Worm (Caenorhabditis elegans) whole organism, mixed stage, embryonic: ENCODE results near the gene F59A7.2.

ENCODE experiments used
- M03D4.4 ChIP-seq: sonication (generic microtip); optimal IDR thresholded peaks from 2 replicates; lab custom pipeline; 2017; ENCODE audit warnings: mild to moderate bottlenecking, missing genetic modification characterization, missing compliant biosample characterization
- bed-3 ChIP-seq: fragments of 200-800 bp; sonication (Bioruptor generic); optimal IDR thresholded peaks from 3 replicates; lab custom pipeline; 2018; ENCODE audit warnings: mild to moderate bottlenecking, missing genetic modification characterization, moderate library complexity, missing compliant biosample characterization
- ceh-39 ChIP-seq: fragments of 150-350 bp; optimal IDR thresholded peaks from 2 replicates; lab custom pipeline; 2014; ENCODE audit warnings: missing biosample characterization, missing genetic modification characterization
- ces-1 ChIP-seq: fragments of 150-350 bp; optimal IDR thresholded peaks from 2 replicates; lab custom pipeline; 2014; ENCODE audit warnings: missing biosample characterization, missing genetic modification reagents, missing genetic modification characterization
- cnd-1 ChIP-seq: fragments of 200-800 bp; sonication (Bioruptor generic); optimal IDR thresholded peaks from 2 replicates; lab custom pipeline; 2018; ENCODE audit warnings: mild to moderate bottlenecking, missing genetic modification characterization, missing compliant biosample characterization
- drap-1 ChIP-seq: fragments of 200-800 bp; sonication (Bioruptor generic); optimal IDR thresholded peaks from 3 replicates; lab custom pipeline; 2018; ENCODE audit warnings: mild to moderate bottlenecking, missing genetic modification characterization, missing compliant biosample characterization
- elt-3 ChIP-seq: fragments of 150-350 bp; optimal IDR thresholded peaks from 2 replicates; lab custom pipeline; 2014; ENCODE audit warnings: missing biosample characterization, missing genetic modification characterization
- flh-1 ChIP-seq: fragments of 200-800 bp; sonication (Bioruptor generic); optimal IDR thresholded peaks from 2 replicates; lab custom pipeline; 2018; ENCODE audit warnings: mild to moderate bottlenecking, missing genetic modification characterization, moderate library complexity, missing compliant biosample characterization
- ham-2 ChIP-seq: fragments of 200-800 bp; sonication (Bioruptor generic); optimal IDR thresholded peaks from 2 replicates; lab custom pipeline; 2018; ENCODE audit warnings: mild to moderate bottlenecking, missing genetic modification characterization, missing compliant biosample characterization
- hlh-1 ChIP-seq: fragments of 150-350 bp; optimal IDR thresholded peaks from 2 replicates; lab custom pipeline; 2014; ENCODE audit warnings: missing biosample characterization, missing genetic modification reagents, missing genetic modification characterization
- lin-32 ChIP-seq: fragments of 200-800 bp; sonication (Bioruptor generic); optimal IDR thresholded peaks from 2 replicates; lab custom pipeline; 2018; ENCODE audit warnings: mild to moderate bottlenecking, missing genetic modification characterization, missing compliant biosample characterization
- mab-5 ChIP-seq: fragments of 150-350 bp; optimal IDR thresholded peaks from 2 replicates; lab custom pipeline; 2014; ENCODE audit warnings: missing biosample characterization, missing genetic modification characterization
- mep-1 ChIP-seq: fragments of 150-350 bp; optimal IDR thresholded peaks from 2 replicates; lab custom pipeline; 2017; ENCODE audit warnings: missing biosample characterization, missing genetic modification reagents, missing genetic modification characterization, inconsistent platforms
- mls-2 ChIP-seq: sonication (generic microtip); optimal IDR thresholded peaks from 2 replicates; lab custom pipeline; 2016; ENCODE audit warnings: mild to moderate bottlenecking, missing genetic modification characterization, moderate library complexity, missing compliant biosample characterization
- nhr-2 ChIP-seq: fragments of 150-350 bp; optimal IDR thresholded peaks from 2 replicates; lab custom pipeline; 2014; ENCODE audit warnings: missing biosample characterization, missing genetic modification characterization
- nhr-237 ChIP-seq: fragments of 150-350 bp; optimal IDR thresholded peaks from 2 replicates; lab custom pipeline; 2014; ENCODE audit warnings: missing biosample characterization, missing genetic modification characterization
- nhr-28 ChIP-seq: fragments of 150-350 bp; optimal IDR thresholded peaks from 2 replicates; lab custom pipeline; 2014; ENCODE audit warnings: missing biosample characterization, missing genetic modification characterization
- nhr-76 ChIP-seq: sonication (generic microtip); optimal IDR thresholded peaks from 2 replicates; lab custom pipeline; 2017; ENCODE audit warnings: missing biosample characterization, missing genetic modification characterization
- pha-4 ChIP-seq: fragments of 150-350 bp; optimal IDR thresholded peaks from 2 replicates; lab custom pipeline; 2018; ENCODE audit warnings: missing biosample characterization, missing genetic modification reagents, missing genetic modification characterization
- sem-2 ChIP-seq: fragments of 200-800 bp; sonication (Bioruptor generic); optimal IDR thresholded peaks from 2 replicates; lab custom pipeline; 2018; ENCODE audit warnings: mild to moderate bottlenecking, missing genetic modification characterization, missing compliant biosample characterization
- snpc-4 ChIP-seq: fragments of 150-350 bp; optimal IDR thresholded peaks from 2 replicates; lab custom pipeline; 2014; ENCODE audit warnings: missing biosample characterization, missing genetic modification characterization
- sptf-1 ChIP-seq: sonication (generic microtip); optimal IDR thresholded peaks from 2 replicates; lab custom pipeline; 2017; ENCODE audit warnings: mild to moderate bottlenecking, missing genetic modification characterization, moderate library complexity, missing compliant biosample characterization
- tbx-8 ChIP-seq: fragments of 200-800 bp; sonication (Bioruptor generic); optimal IDR thresholded peaks from 2 replicates; lab custom pipeline; 2018; ENCODE audit warnings: mild to moderate bottlenecking, missing genetic modification characterization, moderate library complexity, missing compliant biosample characterization
- unc-120 ChIP-seq: sonication (generic microtip); optimal IDR thresholded peaks from 2 replicates; lab custom pipeline; 2017; ENCODE audit warnings: missing genetic modification characterization, missing compliant biosample characterization; ENCODE audit not compliant: poor library complexity, severe bottlenecking
- unc-39 ChIP-seq: fragments of 150-350 bp; optimal IDR thresholded peaks from 2 replicates; lab custom pipeline; 2014; ENCODE audit warnings: missing biosample characterization, missing genetic modification characterization
- unc-62 ChIP-seq: fragments of 150-350 bp; optimal IDR thresholded peaks from 2 replicates; lab custom pipeline; 2014; ENCODE audit warnings: missing biosample characterization, missing genetic modification reagents, missing genetic modification characterization
- zip-8 ChIP-seq: fragments of 150-350 bp; optimal IDR thresholded peaks from 2 replicates; lab custom pipeline; 2014; ENCODE audit warnings: missing biosample characterization, missing genetic modification characterization
- ztf-11 ChIP-seq: fragments of 150-350 bp; optimal IDR thresholded peaks from 2 replicates; lab custom pipeline; 2014; ENCODE audit warnings: missing biosample characterization, missing genetic modification characterization

Gene F59A7.2

ce11 chrV:2053509-2053908 is 37.2 kb upstream of the F59A7.2 start, which contains the start of gene comt-5:
comt-5 (minus strand) TSS chrV:2053609.
- TF ChIP-seq tbx-8 (GFP tag; lab: Kevin White, UChicago) (no peak), elt-3 (tag; lab: Kevin White, UChicago) (no peak), M03D4.4 (tag; lab: Kevin White, UChicago) (no peak), unc-39 (tag; lab: Kevin White, UChicago) (no peak), lin-32 (GFP tag; lab: Kevin White, UChicago) (no peak), bed-3 (no peak), unc-62 (GFP tag; lab: Kevin White, UChicago) (no peak)

- TF ChIP-seq flh-1 (GFP tag; lab: Kevin White, UChicago) (no peak), unc-120 (tag; lab: Kevin White, UChicago) (no peak), pha-4 (tag; lab: Kevin White, UChicago) (no peak)
These were observed 35.2 kb upstream of the F59A7.2 start, which contains the start of gene Y40B10A.11 for ce11 chrV:2051507-2051906. Y40B10A.11 (minus strand) TSS chrV:2051607.

ce11 chrV:2050790-2051189 is 34.5 kb upstream of the F59A7.2 start:
- no peak for TF ChIP-seq M03D4.4 (tag; lab: Kevin White, UChicago)
- no peak for TF ChIP-seq ceh-39
- TF ChIP-seq mep-1 (tag; lab: Kevin White, UChicago) = no peak
- no peak for TF ChIP-seq hlh-1 (tag; lab: Kevin White, UChicago)
- TF ChIP-seq mls-2 (tag; lab: Kevin White, UChicago) = no peak
- TF ChIP-seq mab-5 (tag; lab: Kevin White, UChicago) = no peak
- no peak for TF ChIP-seq tbx-8 (GFP tag; lab: Kevin White, UChicago)
- TF ChIP-seq nhr-28 (tag; lab: Kevin White, UChicago) = no peak
- TF ChIP-seq ces-1 (GFP tag; lab: Kevin White, UChicago) = no peak
- TF ChIP-seq snpc-4 (tag; lab: Kevin White, UChicago) = no peak
- TF ChIP-seq ham-2 (GFP tag; lab: Kevin White, UChicago) = no peak
- no peak for TF ChIP-seq lin-32 (GFP tag; lab: Kevin White, UChicago)
- TF ChIP-seq, all 35 proteins: peak for 0

ce11 chrV:2050136-2050535 is 33.8 kb upstream of the F59A7.2 start, which contains the start of gene comt-4:
comt-4 (minus strand) TSS chrV:2050185.
- TF ChIP-seq sptf-1 (tag; lab: Kevin White, UChicago) (no peak), hlh-1 (tag; lab: Kevin White, UChicago) (no peak), ham-2 (GFP tag; lab: Kevin White, UChicago) (no peak)

ce11 chrV:2045956-2046355 is 29.6 kb upstream of the F59A7.2 start, which contains the start of gene Y40B10A.5:
Y40B10A.5 (minus strand) TSS chrV:2046056.
- no peak for TF ChIP-seq bed-3
- no peak for TF ChIP-seq snpc-4 (tag; lab: Kevin White, UChicago)
- TF ChIP-seq cnd-1 (tag; lab: Kevin White, UChicago) = no peak

- no peak for TF ChIP-seq nhr-28 (tag; lab: Kevin White, UChicago)
These were observed 19.2 kb upstream of the F59A7.2 start, which contains the start of gene srab-23 for ce11 chrV:2035545-2035944. srab-23 (minus strand) TSS chrV:2035645.

ce11 chrV:2031454-2031853 is 15.1 kb upstream of the F59A7.2 start, which contains the start of gene hil-6:
hil-6 (minus strand) TSS chrV:2031554.
- TF ChIP-seq mab-5 (tag; lab: Kevin White, UChicago) (no peak), zip-8 (tag; lab: Kevin White, UChicago) (no peak), M03D4.4 (tag; lab: Kevin White, UChicago) (no peak), sem-2 (GFP tag; lab: Kevin White, UChicago) (no peak), ztf-11 (tag; lab: Kevin White, UChicago) (no peak), mep-1 (tag; lab: Kevin White, UChicago) (no peak), unc-120 (tag; lab: Kevin White, UChicago) (no peak), nhr-2 (tag; lab: Kevin White, UChicago) (no peak), lin-32 (GFP tag; lab: Kevin White, UChicago) (no peak), drap-1 (GFP tag; lab: Kevin White, UChicago) (no peak), unc-39 (tag; lab: Kevin White, UChicago) (no peak), nhr-237 (tag; lab: Kevin White, UChicago) (no peak), unc-62 (GFP tag; lab: Kevin White, UChicago) (no peak), nhr-76 (tag; lab: Kevin White, UChicago) (no peak), cnd-1 (tag; lab: Kevin White, UChicago) (no peak)
